Worm (Caenorhabditis elegans) whole organism, mixed stage, embryonic: ENCODE results near the gene F22E5.21.

ENCODE experiments used
- flh-1 ChIP-seq: fragments of 200-800 bp; sonication (Bioruptor generic); optimal IDR thresholded peaks from 2 replicates; lab custom pipeline; 2018; ENCODE audit warnings: mild to moderate bottlenecking, missing genetic modification characterization, moderate library complexity, missing compliant biosample characterization
- mep-1 ChIP-seq: fragments of 150-350 bp; optimal IDR thresholded peaks from 2 replicates; lab custom pipeline; 2017; ENCODE audit warnings: missing biosample characterization, missing genetic modification reagents, missing genetic modification characterization, inconsistent platforms
- nhr-12 ChIP-seq: fragments of 150-350 bp; optimal IDR thresholded peaks from 2 replicates; lab custom pipeline; 2014; ENCODE audit warnings: missing biosample characterization, missing genetic modification characterization
- nhr-2 ChIP-seq: fragments of 150-350 bp; optimal IDR thresholded peaks from 2 replicates; lab custom pipeline; 2014; ENCODE audit warnings: missing biosample characterization, missing genetic modification characterization
- nhr-28 ChIP-seq: fragments of 150-350 bp; optimal IDR thresholded peaks from 2 replicates; lab custom pipeline; 2014; ENCODE audit warnings: missing biosample characterization, missing genetic modification characterization
- nhr-76 ChIP-seq: sonication (generic microtip); optimal IDR thresholded peaks from 2 replicates; lab custom pipeline; 2017; ENCODE audit warnings: missing biosample characterization, missing genetic modification characterization
- ztf-11 ChIP-seq: fragments of 150-350 bp; optimal IDR thresholded peaks from 2 replicates; lab custom pipeline; 2014; ENCODE audit warnings: missing biosample characterization, missing genetic modification characterization

ce11 chrII:2641777-2642176, 4.5 kb upstream of the F22E5.21 start, which contains the start of gene F22E5.7:
- no peak for TF ChIP-seq mep-1
- no peak for TF ChIP-seq ztf-11
- TF ChIP-seq nhr-12 (tag; lab: Kevin White, UChicago) = no peak
- TF ChIP-seq nhr-28 (tag; lab: Kevin White, UChicago) = no peak
- TF ChIP-seq flh-1 (GFP tag; lab: Kevin White, UChicago) = no peak
- TF ChIP-seq nhr-76 (tag; lab: Kevin White, UChicago) = no peak
- no peak for TF ChIP-seq nhr-2
